Fruit fly (Drosophila melanogaster) whole organism: ENCODE results near the gene Sfp24Ba.

ENCODE experiments used
- Dll ChIP-seq: fragments of >200 bp; optimal IDR thresholded peaks from 2 replicates; lab custom pipeline; 2017
- EcR ChIP-seq, 2 experiments: fragments of >200 bp; optimal IDR thresholded peaks; 2 replicates each; lab custom pipeline; 2017; ENCODE audit warnings: missing biosample characterization in 2 of 2, missing genetic modification characterization in 2 of 2, missing genetic modification reagents in 2 of 2
- psq ChIP-seq: fragments of >200 bp; optimal IDR thresholded peaks from 2 replicates; lab custom pipeline; 2017
- usp ChIP-seq: fragments of >200 bp; optimal IDR thresholded peaks from 2 replicates; lab custom pipeline; 2017; ENCODE audit warnings: missing biosample characterization, missing genetic modification characterization, mixed read lengths

dm6 chr2L:3624784-3625183 lies 43.6 kb downstream of the Sfp24Ba start:
- TF ChIP-seq EcR (GFP tag; optimal IDR thresholded peaks at IDR 0.05; lab: Kevin White, UChicago) (no peak), usp (no peak), Dll (lab: Kevin White, UChicago) (no peak), psq (no peak)
